Worm (Caenorhabditis elegans) whole organism, midembryonic: ENCODE results near the gene hecw-1.

Source experiments
- T22C8.4 ChIP-seq: fragments of 200-800 bp; sonication (Bioruptor generic); IDR thresholded peaks from 2 replicates; pipeline ENCODE4 v1.3.6; 2022; ENCODE audit warnings: missing genetic modification characterization, missing compliant biosample characterization
- cog-1 ChIP-seq: sonication (generic microtip); optimal IDR thresholded peaks from 2 replicates; lab custom pipeline; 2016; ENCODE audit warnings: missing genetic modification characterization, missing compliant biosample characterization
- flt-1 ChIP-seq: fragments of 200-800 bp; sonication (Bioruptor generic); IDR thresholded peaks from 2 replicates; pipeline ENCODE4 v1.3.6; 2022; ENCODE audit warnings: missing genetic modification characterization, missing compliant biosample characterization
- klf-2 ChIP-seq: fragments of 200-800 bp; sonication (Bioruptor generic); conservative IDR thresholded peaks from 2 replicates; pipeline ENCODE4 v1.3.6; 2022; ENCODE audit warnings: missing genetic modification reagents, missing genetic modification characterization, missing compliant biosample characterization
- med-1 ChIP-seq: sonication (generic microtip); optimal IDR thresholded peaks from 2 replicates; lab custom pipeline; 2017; ENCODE audit warnings: missing genetic modification characterization, mild to moderate bottlenecking, missing compliant biosample characterization, antibody characterized with exemption, missing genetic modification reagents; ENCODE audit not compliant: insufficient read depth
- ref-1 ChIP-seq: fragments of 200-800 bp; sonication (Bioruptor generic); conservative IDR thresholded peaks from 2 replicates; pipeline ENCODE4 v1.3.6; 2022; ENCODE audit warnings: missing genetic modification reagents, missing genetic modification characterization, missing compliant biosample characterization
- ztf-23 ChIP-seq: fragments of 200-800 bp; sonication (Bioruptor generic); IDR thresholded peaks from 2 replicates; pipeline ENCODE4 v1.3.6; 2022; ENCODE audit warnings: missing genetic modification reagents, missing genetic modification characterization, missing compliant biosample characterization
- ztf-29 ChIP-seq: fragments of 200-800 bp; sonication (Bioruptor generic); IDR thresholded peaks from 2 replicates; pipeline ENCODE4 v1.3.6; 2022; ENCODE audit warnings: missing genetic modification reagents, missing genetic modification characterization, missing compliant biosample characterization

DNA sequence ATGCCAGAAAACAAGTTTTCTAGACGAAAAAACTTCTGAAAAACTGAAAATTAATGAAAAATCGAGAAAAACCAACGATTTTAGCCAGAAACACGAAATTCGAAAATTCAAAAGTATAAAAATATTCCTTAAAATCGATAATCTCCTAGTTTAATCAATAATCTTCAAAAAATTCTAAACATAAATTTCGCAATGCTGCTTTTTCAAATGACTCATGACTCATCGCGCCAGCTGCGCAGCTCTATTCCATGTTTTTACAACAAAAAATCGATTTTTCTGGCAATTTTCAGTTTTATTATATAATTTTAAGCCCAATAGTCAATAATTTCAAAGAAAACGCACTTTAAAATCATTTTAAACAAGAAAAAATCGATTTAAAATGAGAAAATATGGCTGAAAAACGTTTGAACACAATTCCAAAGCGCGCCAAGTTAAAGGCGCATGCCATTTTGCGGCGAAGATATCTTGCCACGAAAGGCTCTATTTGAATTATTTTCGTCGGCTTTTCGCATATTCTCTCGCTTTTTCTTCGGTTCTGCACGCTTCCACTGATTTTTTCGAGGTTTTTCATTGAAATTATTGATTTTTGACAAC is 6.2 kb upstream of the hecw-1 start, which contains the start of gene cri-3:
- no peak for TF ChIP-seq T22C8.4 (GFP tag; lab: Robert Waterston, UW)
- TF ChIP-seq ref-1 (GFP tag; lab: Robert Waterston, UW) = no peak
- no peak for TF ChIP-seq flt-1
- TF ChIP-seq klf-2 (GFP tag; lab: Robert Waterston, UW) = no peak
- no peak for TF ChIP-seq ztf-29 (GFP tag; lab: Robert Waterston, UW)
- no peak for TF ChIP-seq med-1
- TF ChIP-seq ztf-23 (GFP tag; lab: Robert Waterston, UW) = no peak
- no peak for TF ChIP-seq cog-1 (tag; lab: Kevin White, UChicago)
